Worm (Caenorhabditis elegans) whole organism, L3 larva: ENCODE data around the gene C07A12.2.

Source experiments
- R02D3.7 ChIP-seq: fragments of 150-350 bp; optimal IDR thresholded peaks from 2 replicates; lab custom pipeline; 2014; ENCODE audit warnings: missing biosample characterization, missing genetic modification characterization
- ZK546.5 ChIP-seq: sonication (generic microtip); optimal IDR thresholded peaks from 2 replicates; lab custom pipeline; 2017; ENCODE audit warnings: missing biosample characterization, missing genetic modification characterization
- aly-2 ChIP-seq: fragments of 150-350 bp; optimal IDR thresholded peaks from 2 replicates; lab custom pipeline; 2014; ENCODE audit warnings: missing biosample characterization, missing genetic modification characterization
- ama-1 ChIP-seq: fragments of 150-350 bp; optimal IDR thresholded peaks from 2 replicates; lab custom pipeline; 2018
- ceh-16 ChIP-seq: sonication (generic microtip); optimal IDR thresholded peaks from 2 replicates; lab custom pipeline; 2017; ENCODE audit warnings: missing biosample characterization, missing genetic modification characterization
- ceh-28 ChIP-seq: fragments of 150-350 bp; optimal IDR thresholded peaks from 2 replicates; lab custom pipeline; 2014; ENCODE audit warnings: missing biosample characterization, missing genetic modification reagents, missing genetic modification characterization
- ceh-82 ChIP-seq: fragments of 150-350 bp; optimal IDR thresholded peaks from 2 replicates; lab custom pipeline; 2014; ENCODE audit warnings: missing biosample characterization, missing genetic modification characterization
- ceh-9 ChIP-seq: sonication (generic microtip); optimal IDR thresholded peaks from 2 replicates; lab custom pipeline; 2018; ENCODE audit warnings: missing biosample characterization, missing genetic modification characterization
- daf-12 ChIP-seq: fragments of 150-350 bp; optimal IDR thresholded peaks from 2 replicates; lab custom pipeline; 2014; ENCODE audit warnings: missing biosample characterization, missing genetic modification reagents, missing genetic modification characterization
- egl-27 ChIP-seq: sonication (generic microtip); optimal IDR thresholded peaks from 4 replicates; lab custom pipeline; 2017; ENCODE audit warnings: missing biosample characterization, missing genetic modification reagents, missing genetic modification characterization
- egl-5 ChIP-seq: fragments of 150-350 bp; optimal IDR thresholded peaks from 2 replicates; lab custom pipeline; 2017; ENCODE audit warnings: missing biosample characterization, missing genetic modification reagents, missing genetic modification characterization, inconsistent platforms
- elt-1 ChIP-seq: fragments of 150-350 bp; optimal IDR thresholded peaks from 2 replicates; lab custom pipeline; 2014; ENCODE audit warnings: missing biosample characterization, missing genetic modification characterization
- elt-2 ChIP-seq: sonication (generic microtip); optimal IDR thresholded peaks from 2 replicates; lab custom pipeline; 2016; ENCODE audit warnings: missing genetic modification reagents, mild to moderate bottlenecking, missing genetic modification characterization, missing compliant biosample characterization
- elt-3 ChIP-seq, 3 experiments: fragments of 150-350 bp in 1 of 3; sonication (generic microtip) in 2 of 3; optimal IDR thresholded peaks; 2 replicates in 2 of 3; 4 replicates in 1 of 3; lab custom pipeline; 2014 to 2017; ENCODE audit warnings: missing biosample characterization in 3 of 3, missing genetic modification characterization in 3 of 3
- eor-1 ChIP-seq, 2 experiments: fragments of 150-350 bp; optimal IDR thresholded peaks; 2 replicates each; lab custom pipeline; 2014 to 2018; ENCODE audit warnings: missing biosample characterization in 2 of 2, missing genetic modification characterization in 2 of 2
- fkh-10 ChIP-seq: sonication (generic microtip); optimal IDR thresholded peaks from 2 replicates; lab custom pipeline; 2017; ENCODE audit warnings: missing biosample characterization, missing genetic modification reagents, missing genetic modification characterization
- fkh-2 ChIP-seq: fragments of 150-350 bp; optimal IDR thresholded peaks from 2 replicates; lab custom pipeline; 2014; ENCODE audit warnings: missing biosample characterization, missing genetic modification reagents, missing genetic modification characterization
- fos-1 ChIP-seq: fragments of 150-350 bp; optimal IDR thresholded peaks from 2 replicates; lab custom pipeline; 2014; ENCODE audit warnings: missing biosample characterization, missing genetic modification characterization
- hmg-11 ChIP-seq: sonication (generic microtip); optimal IDR thresholded peaks from 2 replicates; lab custom pipeline; 2016; ENCODE audit warnings: missing genetic modification characterization, missing compliant biosample characterization
- jun-1 ChIP-seq: fragments of 150-350 bp; optimal IDR thresholded peaks from 2 replicates; lab custom pipeline; 2014; ENCODE audit warnings: missing biosample characterization, missing genetic modification reagents, missing genetic modification characterization
- lin-15B ChIP-seq: fragments of 150-350 bp; optimal IDR thresholded peaks from 2 replicates; lab custom pipeline; 2014; ENCODE audit warnings: missing biosample characterization, missing genetic modification characterization
- lin-39 ChIP-seq: fragments of 150-350 bp; optimal IDR thresholded peaks from 2 replicates; lab custom pipeline; 2018; ENCODE audit warnings: missing biosample characterization, missing genetic modification reagents, missing genetic modification characterization
- lsy-12 ChIP-seq: sonication (generic microtip); optimal IDR thresholded peaks from 2 replicates; lab custom pipeline; 2016; ENCODE audit warnings: mild to moderate bottlenecking, missing genetic modification characterization, missing compliant biosample characterization
- mdl-1 ChIP-seq: fragments of 150-350 bp; optimal IDR thresholded peaks from 2 replicates; lab custom pipeline; 2014; ENCODE audit warnings: missing biosample characterization, missing genetic modification characterization
- mml-1 ChIP-seq: fragments of 150-350 bp; sonication (generic microtip); optimal IDR thresholded peaks from 3 replicates; lab custom pipeline; 2014; ENCODE audit warnings: missing biosample characterization, missing genetic modification characterization
- nfya-1 ChIP-seq: sonication (generic microtip); optimal IDR thresholded peaks from 2 replicates; lab custom pipeline; 2017; ENCODE audit warnings: missing genetic modification characterization, mild to moderate bottlenecking, missing compliant biosample characterization, antibody characterized with exemption, moderate library complexity; ENCODE audit not compliant: insufficient read depth
- nhr-11 ChIP-seq: fragments of 150-350 bp; optimal IDR thresholded peaks from 2 replicates; lab custom pipeline; 2014; ENCODE audit warnings: missing biosample characterization, missing genetic modification characterization
- nhr-12 ChIP-seq: fragments of 150-350 bp; optimal IDR thresholded peaks from 2 replicates; lab custom pipeline; 2014; ENCODE audit warnings: missing biosample characterization, missing genetic modification characterization
- nhr-23 ChIP-seq: fragments of 150-350 bp; optimal IDR thresholded peaks from 2 replicates; lab custom pipeline; 2014; ENCODE audit warnings: missing biosample characterization, missing genetic modification reagents, missing genetic modification characterization
- nhr-237 ChIP-seq: fragments of 150-350 bp; optimal IDR thresholded peaks from 2 replicates; lab custom pipeline; 2014; ENCODE audit warnings: missing biosample characterization, missing genetic modification characterization
- nhr-25 ChIP-seq: sonication (generic microtip); optimal IDR thresholded peaks from 2 replicates; lab custom pipeline; 2017; ENCODE audit warnings: missing biosample characterization, missing genetic modification characterization
- nhr-28 ChIP-seq: fragments of 150-350 bp; optimal IDR thresholded peaks from 2 replicates; lab custom pipeline; 2014; ENCODE audit warnings: missing biosample characterization, missing genetic modification characterization
- nhr-43 ChIP-seq: sonication (generic microtip); optimal IDR thresholded peaks from 2 replicates; lab custom pipeline; 2016; ENCODE audit warnings: mild to moderate bottlenecking, missing genetic modification characterization, missing compliant biosample characterization; ENCODE audit not compliant: poor library complexity, severe bottlenecking
- nhr-67 ChIP-seq: fragments of 150-350 bp; optimal IDR thresholded peaks from 2 replicates; lab custom pipeline; 2014; ENCODE audit warnings: missing biosample characterization, missing genetic modification characterization
- nhr-76 ChIP-seq: fragments of 150-350 bp; sonication (generic microtip); optimal IDR thresholded peaks from 5 replicates; lab custom pipeline; 2014; ENCODE audit warnings: missing biosample characterization, missing genetic modification characterization
- nhr-77 ChIP-seq: fragments of 150-350 bp; optimal IDR thresholded peaks from 2 replicates; lab custom pipeline; 2014; ENCODE audit warnings: missing biosample characterization, missing genetic modification characterization
- pha-4 ChIP-seq: fragments of 150-350 bp; optimal IDR thresholded peaks from 2 replicates; lab custom pipeline; 2014; ENCODE audit warnings: missing biosample characterization, missing genetic modification reagents, missing genetic modification characterization
- pqm-1 ChIP-seq: fragments of 150-350 bp; optimal IDR thresholded peaks from 2 replicates; lab custom pipeline; 2017; ENCODE audit warnings: missing biosample characterization, missing genetic modification characterization, inconsistent platforms
- sea-2 ChIP-seq: fragments of 150-350 bp; sonication (generic microtip); optimal IDR thresholded peaks from 4 replicates; lab custom pipeline; 2014; ENCODE audit warnings: missing biosample characterization, missing genetic modification reagents, missing genetic modification characterization
- skn-1 ChIP-seq: fragments of 150-350 bp; optimal IDR thresholded peaks from 2 replicates; lab custom pipeline; 2014; ENCODE audit warnings: missing biosample characterization, missing genetic modification characterization
- tbx-2 ChIP-seq: sonication (generic microtip); optimal IDR thresholded peaks from 2 replicates; lab custom pipeline; 2016; ENCODE audit warnings: mild to moderate bottlenecking, missing genetic modification characterization, missing compliant biosample characterization
- unc-39 ChIP-seq: sonication (generic microtip); optimal IDR thresholded peaks from 4 replicates; lab custom pipeline; 2017; ENCODE audit warnings: missing biosample characterization, missing genetic modification characterization
- unc-62 ChIP-seq: fragments of 150-350 bp; sonication (generic microtip); optimal IDR thresholded peaks from 4 replicates; lab custom pipeline; 2014; ENCODE audit warnings: missing biosample characterization, missing genetic modification reagents, missing genetic modification characterization
- zag-1 ChIP-seq: fragments of 150-350 bp; optimal IDR thresholded peaks from 2 replicates; lab custom pipeline; 2014; ENCODE audit warnings: missing biosample characterization, missing genetic modification characterization
- ztf-11 ChIP-seq: fragments of 150-350 bp; optimal IDR thresholded peaks from 2 replicates; lab custom pipeline; 2014; ENCODE audit warnings: missing biosample characterization, missing genetic modification characterization
- ztf-4 ChIP-seq: fragments of 150-350 bp; optimal IDR thresholded peaks from 2 replicates; lab custom pipeline; 2014; ENCODE audit warnings: missing biosample characterization, missing genetic modification characterization

C07A12.2 gene

DNA sequence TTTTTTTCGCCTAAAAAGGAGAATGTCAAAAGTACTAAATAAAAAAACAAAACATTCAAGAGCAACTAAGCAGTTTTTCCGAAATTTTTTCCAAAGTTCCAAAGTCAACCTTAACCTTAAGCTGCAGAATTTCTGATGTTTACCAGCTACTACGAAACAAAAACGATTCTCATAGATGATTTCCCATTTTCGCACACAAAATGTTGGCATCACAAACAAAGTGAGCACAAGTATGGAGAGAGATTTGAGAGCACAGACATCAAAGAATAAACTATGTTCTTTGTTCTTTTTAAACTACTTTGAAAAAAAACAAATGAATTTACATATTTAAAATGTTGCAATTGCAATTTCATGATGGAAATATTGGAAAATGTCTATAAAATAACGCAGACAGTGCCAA lies 21.3 kb upstream of the C07A12.2 start:
- peak; percentile 60 for TF ChIP-seq pha-4 (tag; lab: Kevin White, UChicago)
- TF ChIP-seq nhr-12 = no peak

DNA sequence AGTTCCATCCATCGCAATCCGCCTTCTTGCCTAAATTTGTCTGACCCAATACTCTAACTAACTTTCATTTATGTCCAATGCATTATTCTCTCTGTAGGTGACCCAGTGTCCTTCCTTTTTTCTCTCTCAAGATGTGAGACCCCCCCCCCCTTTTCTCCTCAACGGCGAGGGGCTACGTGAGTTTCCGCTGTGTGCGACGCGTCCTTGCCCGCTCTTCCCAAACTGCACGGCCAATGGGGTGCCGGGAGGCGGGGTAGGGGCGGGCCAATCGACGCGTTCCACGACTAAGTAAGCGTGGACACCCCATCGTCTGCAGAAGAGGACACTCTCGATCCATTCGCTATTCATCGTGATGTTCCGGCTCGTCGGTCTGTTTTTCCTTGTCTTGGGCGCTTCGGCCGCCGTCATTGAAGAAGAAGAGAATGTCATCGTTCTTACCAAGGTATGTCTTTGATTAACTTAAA lies 20.7 kb upstream of the C07A12.2 start, which contains the start of gene pdi-2:
pdi-2 (plus strand) TSS at position 269 of the 464 bp plus-strand sequence.
- TF ChIP-seq unc-62 (GFP tag; lab: Kevin White, UChicago) (peak; percentile 16), ceh-82 (tag; lab: Kevin White, UChicago) (peak; percentile 21), eor-1 (tag; optimal IDR thresholded peaks at IDR 0.05; lab: Kevin White, UChicago) (no peak), sea-2 (GFP tag; lab: Kevin White, UChicago) (no peak), hmg-11 (tag; lab: Kevin White, UChicago) (peak; percentile 72), nhr-28 (tag; lab: Kevin White, UChicago) (no peak), fos-1 (tag; lab: Kevin White, UChicago) (no peak), lsy-12 (peak; percentile 93), nhr-67 (tag; lab: Kevin White, UChicago) (no peak), elt-2 (tag; lab: Kevin White, UChicago) (peak; percentile 74), nfya-1 (tag; lab: Kevin White, UChicago) (peak; percentile 100), tbx-2 (tag; lab: Kevin White, UChicago) (peak; percentile 36), jun-1 (tag; lab: Kevin White, UChicago) (peak; percentile 63), skn-1 (tag; lab: Kevin White, UChicago) (peak; percentile 46), ztf-11 (tag; lab: Kevin White, UChicago) (no peak), fkh-2 (tag; lab: Kevin White, UChicago) (no peak), mdl-1 (no peak), fkh-10 (GFP tag; lab: Kevin White, UChicago) (peak; percentile 43), ceh-16 (tag; lab: Kevin White, UChicago) (no peak), nhr-23 (tag; lab: Kevin White, UChicago) (peak; percentile 91), nhr-43 (tag; lab: Kevin White, UChicago) (peak; percentile 40), aly-2 (tag; lab: Kevin White, UChicago) (no peak), ceh-28 (peak; percentile 33), nhr-11 (tag; lab: Kevin White, UChicago) (no peak), elt-3 (tag; optimal IDR thresholded peaks at IDR 0.05; lab: Kevin White, UChicago) (peak in 1 of 3 experiments; percentile 34), mml-1 (tag; lab: Kevin White, UChicago) (no peak), ZK546.5 (tag; lab: Kevin White, UChicago) (no peak), zag-1 (no peak), nhr-25 (peak; percentile 90), egl-5 (tag; lab: Kevin White, UChicago) (peak; percentile 53), nhr-76 (tag; lab: Kevin White, UChicago) (no peak), nhr-12 (no peak), daf-12 (no peak), ama-1 (lab: Kevin White, UChicago) (peak; percentile 95), ztf-4 (tag; lab: Kevin White, UChicago) (no peak), R02D3.7 (tag; lab: Kevin White, UChicago) (peak; percentile 8), egl-27 (tag; lab: Kevin White, UChicago) (no peak), lin-39 (peak; percentile 91), nhr-77 (no peak), lin-15B (tag; lab: Kevin White, UChicago) (peak; percentile 81), nhr-237 (tag; lab: Kevin White, UChicago) (no peak), ceh-9 (no peak), unc-39 (tag; lab: Kevin White, UChicago) (no peak), pqm-1 (tag; lab: Kevin White, UChicago) (peak; percentile 53), elt-1 (tag; lab: Kevin White, UChicago) (peak; percentile 37), pha-4 (tag; lab: Kevin White, UChicago) (peak; percentile 66)
